Fruit fly (Drosophila melanogaster) Kc167 (cell line): ENCODE data around the gene CG10343.

ENCODE experiments used
- Sin3A ChIP-seq: fragments of >200 bp; optimal IDR thresholded peaks from 2 replicates; lab custom pipeline; 2018; ENCODE audit warnings: missing external identifiers
- ttk ChIP-seq: sonication (Bioruptor generic); optimal IDR thresholded peaks from 2 replicates; lab custom pipeline; 2017; ENCODE audit warnings: missing external identifiers

DNA sequence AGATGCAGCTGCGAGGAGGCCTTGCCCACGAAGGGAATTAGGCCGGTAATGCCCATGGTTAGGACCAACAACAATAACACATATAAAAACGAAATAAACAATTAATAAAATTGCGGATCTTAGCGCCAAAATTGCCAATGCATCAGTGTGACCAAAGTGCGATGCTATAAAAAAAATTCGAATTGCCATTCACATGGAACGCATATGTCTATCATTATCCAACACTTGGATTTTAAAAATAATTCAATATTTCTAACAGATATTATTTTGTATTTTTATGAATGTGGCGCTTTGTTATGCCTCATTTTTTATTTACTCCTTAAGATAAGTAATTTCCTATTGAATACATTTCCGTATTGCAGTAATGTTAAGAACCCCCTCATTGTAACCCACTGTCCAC, 21.4 kb upstream of the CG10343 start, which contains the start of gene tos:
- TF ChIP-seq Sin3A (lab: Kevin White, UChicago) (no peak), ttk (lab: Kevin White, UChicago) (no peak)
